Worm (Caenorhabditis elegans) whole organism, L4/young adult: ENCODE measurements around the gene ttbk-6.

Experiments used
- W03F9.2 ChIP-seq: fragments of 150-350 bp; optimal IDR thresholded peaks from 2 replicates; lab custom pipeline; 2014; ENCODE audit warnings: missing biosample characterization, missing genetic modification characterization
- him-1 ChIP-seq: sonication (generic microtip); optimal IDR thresholded peaks from 2 replicates; lab custom pipeline; 2016; ENCODE audit warnings: missing genotype, missing genetic modification reagents, missing genetic modification characterization, missing compliant biosample characterization

- no peak for TF ChIP-seq W03F9.2
- no peak for TF ChIP-seq him-1
Observed at ce11 chrIII:5042112-5042511, 32.4 kb upstream of the ttbk-6 start, which contains the start of gene nlp-43.
